Worm (Caenorhabditis elegans): ENCODE results near the gene oac-5.

oac-5 gene

DNA sequence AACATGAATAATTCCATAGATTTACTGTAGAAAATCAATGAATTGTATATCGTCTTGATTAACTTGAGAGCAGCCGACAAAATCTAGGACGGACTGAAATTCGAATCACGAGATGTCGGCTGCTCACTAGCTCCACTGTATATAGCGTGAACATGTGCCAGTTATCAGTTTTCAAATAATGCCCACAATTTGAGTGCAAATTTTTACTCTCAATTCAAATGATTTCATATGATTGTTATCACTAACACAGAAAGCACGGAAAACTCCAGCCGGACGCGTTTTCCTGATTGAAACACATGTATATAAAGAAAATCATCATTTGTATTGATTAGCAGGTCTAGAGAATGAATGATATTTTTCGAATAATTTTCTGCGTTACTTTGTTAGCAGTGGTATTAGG lies at the start of gene oac-5:
oac-5 (plus strand) TSS at position 301 of the 400 bp plus-strand sequence.
- no peak for TF ChIP-seq cog-1 (tag; optimal IDR thresholded peaks at IDR 0.05)
- no peak for TF ChIP-seq ztf-29 (GFP tag; IDR thresholded peaks at IDR 0.05)
- no peak for TF ChIP-seq flt-1 (GFP tag; IDR thresholded peaks at IDR 0.05)
- TF ChIP-seq T22C8.4 (GFP tag; IDR thresholded peaks at IDR 0.05) = no peak

DNA sequence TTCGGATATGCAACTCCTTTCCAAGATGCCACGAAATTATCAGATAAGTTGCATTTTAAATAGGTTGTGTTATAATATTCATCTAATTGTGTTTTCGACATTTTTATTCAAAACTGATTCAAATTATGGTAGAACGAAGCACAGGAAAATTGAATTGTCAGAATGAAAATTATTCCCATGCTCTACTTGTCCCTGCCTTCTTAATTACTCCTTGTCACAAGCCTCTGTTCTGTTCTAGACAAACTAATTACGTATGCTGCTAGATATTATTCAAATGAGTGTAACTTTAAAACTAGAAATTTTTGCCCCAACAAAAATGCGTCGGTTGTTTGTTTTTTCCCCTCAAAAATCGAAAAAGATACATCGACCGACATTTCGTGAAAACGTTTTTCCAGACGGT lies 48.4 kb upstream of the oac-5 start, which contains the start of gene srh-104:
srh-104 (minus strand) TSS at position 101 of the 400 bp plus-strand sequence.
- TF ChIP-seq flt-1 (GFP tag; IDR thresholded peaks at IDR 0.05) = no peak
- no peak for TF ChIP-seq tab-1 (GFP tag; IDR thresholded peaks at IDR 0.05)
- TF ChIP-seq ztf-23 (GFP tag; IDR thresholded peaks at IDR 0.05) = no peak
- no peak for TF ChIP-seq med-1 (GFP tag; optimal IDR thresholded peaks at IDR 0.05; ENCODE audit: insufficient read depth)
- no peak for TF ChIP-seq klf-2 (GFP tag; conservative IDR thresholded peaks at IDR 0.05)
- no peak for TF ChIP-seq T22C8.4 (GFP tag; IDR thresholded peaks at IDR 0.05)
- no peak for TF ChIP-seq ref-1 (GFP tag; conservative IDR thresholded peaks at IDR 0.05)
- TF ChIP-seq cog-1 (tag; optimal IDR thresholded peaks at IDR 0.05) = no peak

DNA sequence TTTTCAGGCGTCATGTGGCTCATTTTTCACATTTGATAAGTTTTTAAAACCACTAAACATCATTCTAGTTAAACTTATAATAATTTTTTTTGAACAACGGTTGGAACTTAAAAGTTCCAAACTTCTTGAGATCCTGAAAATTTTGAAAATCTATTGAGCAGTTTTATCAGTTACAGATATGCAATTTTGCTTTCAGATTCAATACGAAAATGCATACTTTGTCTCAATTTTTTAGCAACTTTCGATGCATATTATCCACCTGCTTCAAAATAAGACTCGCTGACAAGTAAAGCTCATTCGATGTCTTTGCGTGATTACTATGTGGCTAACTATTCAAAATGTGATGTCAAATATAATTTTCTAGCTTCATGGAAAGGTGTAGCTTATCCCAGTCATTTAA lies 45.9 kb upstream of the oac-5 start, which contains the start of gene srh-95:
srh-95 (plus strand) TSS at position 301 of the 400 bp plus-strand sequence.
- TF ChIP-seq tab-1 (GFP tag; IDR thresholded peaks at IDR 0.05) (no peak), klf-2 (GFP tag; conservative IDR thresholded peaks at IDR 0.05) (no peak), T22C8.4 (GFP tag; IDR thresholded peaks at IDR 0.05) (no peak), ztf-23 (GFP tag; IDR thresholded peaks at IDR 0.05) (no peak), ztf-29 (GFP tag; IDR thresholded peaks at IDR 0.05) (no peak), flt-1 (GFP tag; IDR thresholded peaks at IDR 0.05) (no peak), ref-1 (GFP tag; conservative IDR thresholded peaks at IDR 0.05) (no peak), med-1 (GFP tag; optimal IDR thresholded peaks at IDR 0.05; ENCODE audit: insufficient read depth) (no peak), cog-1 (tag; optimal IDR thresholded peaks at IDR 0.05) (no peak)

DNA sequence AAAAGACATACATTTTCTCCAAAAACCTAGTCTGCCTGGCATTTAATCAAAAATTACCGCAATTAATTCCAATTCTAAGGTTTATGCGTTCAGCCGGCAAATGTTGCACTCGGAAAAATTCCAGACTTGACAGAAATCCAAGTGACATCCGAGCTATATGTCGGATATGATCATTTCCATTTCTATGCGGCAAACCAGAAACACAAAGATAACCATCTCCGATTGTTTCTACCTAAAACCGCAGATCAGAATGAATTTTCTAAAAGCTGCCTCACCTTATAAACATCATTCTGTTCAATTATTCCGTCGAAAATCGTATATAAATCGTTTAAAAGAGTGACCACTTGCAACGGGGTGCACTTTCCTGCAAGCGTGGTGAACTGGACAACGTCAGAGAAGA lies 43.4 kb upstream of the oac-5 start:
- TF ChIP-seq ztf-29 (GFP tag; IDR thresholded peaks at IDR 0.05) = no peak
- no peak for TF ChIP-seq flt-1 (GFP tag; IDR thresholded peaks at IDR 0.05)
- TF ChIP-seq T22C8.4 (GFP tag; IDR thresholded peaks at IDR 0.05) = no peak
- TF ChIP-seq med-1 (GFP tag; optimal IDR thresholded peaks at IDR 0.05; ENCODE audit: insufficient read depth) = no peak
- TF ChIP-seq tab-1 (GFP tag; IDR thresholded peaks at IDR 0.05) = no peak
- TF ChIP-seq klf-2 (GFP tag; conservative IDR thresholded peaks at IDR 0.05) = no peak
- no peak for TF ChIP-seq ref-1 (GFP tag; conservative IDR thresholded peaks at IDR 0.05)

DNA sequence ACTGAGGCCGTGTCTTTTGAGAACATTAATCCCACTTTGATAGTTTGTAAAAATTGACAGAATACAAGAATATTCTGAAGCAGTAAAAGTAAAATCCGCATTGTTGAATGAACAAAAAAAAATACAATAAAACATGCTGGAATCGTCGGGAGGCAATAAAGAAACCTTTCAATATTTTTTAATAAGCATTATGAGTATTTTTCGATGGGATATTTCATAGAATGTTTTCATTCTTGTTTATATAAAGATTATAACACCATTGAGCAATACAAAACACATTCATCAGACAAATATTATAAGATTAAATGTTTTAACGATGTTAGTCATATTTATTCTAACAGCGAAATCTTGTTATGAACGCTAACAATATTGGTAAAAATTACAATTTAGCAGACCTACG lies 38.8 kb upstream of the oac-5 start, which contains the start of gene gcy-20:
gcy-20 (minus strand) TSS at position 101 of the 400 bp plus-strand sequence.
- no peak for TF ChIP-seq cog-1 (tag; optimal IDR thresholded peaks at IDR 0.05)
- TF ChIP-seq T22C8.4 (GFP tag; IDR thresholded peaks at IDR 0.05) = no peak
- no peak for TF ChIP-seq ref-1 (GFP tag; conservative IDR thresholded peaks at IDR 0.05)
- TF ChIP-seq ztf-29 (GFP tag; IDR thresholded peaks at IDR 0.05) = no peak
- TF ChIP-seq flt-1 (GFP tag; IDR thresholded peaks at IDR 0.05) = no peak
- no peak for TF ChIP-seq med-1 (GFP tag; optimal IDR thresholded peaks at IDR 0.05; ENCODE audit: insufficient read depth)
- no peak for TF ChIP-seq tab-1 (GFP tag; IDR thresholded peaks at IDR 0.05)
- TF ChIP-seq ztf-23 (GFP tag; IDR thresholded peaks at IDR 0.05) = no peak
- no peak for TF ChIP-seq klf-2 (GFP tag; conservative IDR thresholded peaks at IDR 0.05)

DNA sequence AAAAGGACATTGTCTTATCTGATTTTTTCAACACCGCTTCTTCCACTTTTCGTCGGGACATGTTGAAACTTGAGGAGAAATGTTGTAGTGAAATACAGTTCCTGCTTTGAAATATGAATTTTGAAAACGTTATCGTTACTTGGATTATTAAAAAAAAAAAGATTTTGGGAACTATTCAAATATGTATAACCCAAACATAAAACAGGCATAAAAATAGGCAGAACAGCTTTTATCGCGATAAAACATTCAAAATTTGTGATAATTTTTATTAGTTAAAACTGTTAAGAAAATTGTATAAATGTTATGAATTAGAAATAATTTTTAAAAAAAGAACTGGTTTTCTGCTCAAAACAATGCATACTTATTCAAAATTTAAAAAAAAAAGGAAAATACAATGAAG lies 36.1 kb upstream of the oac-5 start, which contains the start of gene bgnt-1.3:
bgnt-1.3 (minus strand) TSS at position 101 of the 400 bp plus-strand sequence.
- TF ChIP-seq ztf-29 (GFP tag; IDR thresholded peaks at IDR 0.05) (no peak), tab-1 (GFP tag; IDR thresholded peaks at IDR 0.05) (no peak), med-1 (GFP tag; optimal IDR thresholded peaks at IDR 0.05; ENCODE audit: insufficient read depth) (no peak), ref-1 (GFP tag; conservative IDR thresholded peaks at IDR 0.05) (no peak), flt-1 (GFP tag; IDR thresholded peaks at IDR 0.05) (no peak), T22C8.4 (GFP tag; IDR thresholded peaks at IDR 0.05) (no peak), ztf-23 (GFP tag; IDR thresholded peaks at IDR 0.05) (no peak), cog-1 (tag; optimal IDR thresholded peaks at IDR 0.05) (no peak), klf-2 (GFP tag; conservative IDR thresholded peaks at IDR 0.05) (no peak)

DNA sequence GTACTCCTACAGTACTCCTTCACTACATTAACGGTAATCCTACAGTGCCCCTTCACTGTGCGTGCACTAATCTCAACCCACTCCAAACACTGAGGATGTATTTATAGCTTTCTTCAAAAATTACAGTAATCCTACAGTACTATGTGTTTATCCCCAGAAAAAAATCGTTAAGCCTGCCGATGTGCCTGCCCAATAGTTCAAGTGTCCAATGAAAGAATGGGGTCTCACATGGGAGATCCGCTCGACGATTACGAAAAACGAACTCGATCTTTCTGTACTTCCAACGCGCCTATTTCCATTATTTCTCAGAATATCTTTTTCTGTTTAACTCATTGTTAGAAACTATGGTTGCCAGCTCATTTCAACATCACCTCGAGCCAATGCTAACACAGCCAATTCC lies 34.4 kb upstream of the oac-5 start, which contains the start of gene nhr-218:
nhr-218 (plus strand) TSS at position 301 of the 400 bp plus-strand sequence.
- TF ChIP-seq tab-1 (GFP tag; IDR thresholded peaks at IDR 0.05) = no peak

DNA sequence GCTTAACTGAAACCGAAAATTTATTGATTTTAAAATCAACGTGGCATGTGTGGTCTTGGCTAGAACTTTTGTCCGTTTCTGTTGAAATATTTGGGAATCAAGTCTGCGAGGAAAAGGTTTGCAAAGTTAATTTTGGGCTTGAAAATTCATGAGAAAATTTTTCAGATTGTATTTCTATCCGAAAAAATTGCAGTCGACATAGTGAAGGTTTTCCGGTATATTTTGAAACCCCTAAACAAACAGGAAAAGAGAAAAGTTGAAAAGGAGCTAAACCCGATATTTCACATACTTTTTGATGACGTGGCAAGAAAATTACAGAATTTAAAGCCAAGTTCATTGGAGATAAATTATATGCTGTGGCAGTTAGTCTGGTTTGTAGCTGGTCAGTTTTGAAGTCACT lies 32.8 kb upstream of the oac-5 start, which contains the start of gene nhr-127:
nhr-127 (plus strand) TSS at position 301 of the 400 bp plus-strand sequence.
- TF ChIP-seq T22C8.4 (GFP tag; IDR thresholded peaks at IDR 0.05) (no peak), ztf-29 (GFP tag; IDR thresholded peaks at IDR 0.05) (no peak), klf-2 (GFP tag; conservative IDR thresholded peaks at IDR 0.05) (no peak), ztf-23 (GFP tag; IDR thresholded peaks at IDR 0.05) (no peak), cog-1 (tag; optimal IDR thresholded peaks at IDR 0.05) (no peak), flt-1 (GFP tag; IDR thresholded peaks at IDR 0.05) (no peak), med-1 (GFP tag; optimal IDR thresholded peaks at IDR 0.05; ENCODE audit: insufficient read depth) (no peak), ref-1 (GFP tag; conservative IDR thresholded peaks at IDR 0.05) (no peak), tab-1 (GFP tag; IDR thresholded peaks at IDR 0.05) (no peak)

DNA sequence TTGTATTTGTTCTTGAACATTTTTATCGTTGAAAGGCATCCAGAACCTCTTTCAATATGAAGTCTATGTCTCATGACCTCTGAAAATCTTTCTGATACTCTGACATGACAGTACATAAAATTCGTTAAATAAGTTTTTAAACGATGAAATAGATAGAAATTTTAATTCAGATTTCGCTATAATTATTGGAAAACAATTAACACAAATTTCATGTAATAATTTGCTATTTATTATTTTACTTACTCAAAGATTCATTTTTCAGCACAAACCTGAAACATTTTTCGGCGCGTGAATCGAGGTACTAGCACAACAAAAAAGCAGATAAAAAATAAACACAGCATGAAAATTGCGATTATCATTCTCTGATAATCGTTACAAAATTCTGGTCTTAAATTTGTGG lies 26.0 kb upstream of the oac-5 start, which contains the start of gene T13F3.4:
T13F3.4 (minus strand) TSS at position 101 of the 400 bp plus-strand sequence.
- TF ChIP-seq klf-2 (GFP tag; conservative IDR thresholded peaks at IDR 0.05) (no peak), ztf-23 (GFP tag; IDR thresholded peaks at IDR 0.05) (no peak), tab-1 (GFP tag; IDR thresholded peaks at IDR 0.05) (no peak), cog-1 (tag; optimal IDR thresholded peaks at IDR 0.05) (no peak), flt-1 (GFP tag; IDR thresholded peaks at IDR 0.05) (no peak), ref-1 (GFP tag; conservative IDR thresholded peaks at IDR 0.05) (no peak), ztf-29 (GFP tag; IDR thresholded peaks at IDR 0.05) (no peak), T22C8.4 (GFP tag; IDR thresholded peaks at IDR 0.05) (no peak), med-1 (GFP tag; optimal IDR thresholded peaks at IDR 0.05; ENCODE audit: insufficient read depth) (no peak)

DNA sequence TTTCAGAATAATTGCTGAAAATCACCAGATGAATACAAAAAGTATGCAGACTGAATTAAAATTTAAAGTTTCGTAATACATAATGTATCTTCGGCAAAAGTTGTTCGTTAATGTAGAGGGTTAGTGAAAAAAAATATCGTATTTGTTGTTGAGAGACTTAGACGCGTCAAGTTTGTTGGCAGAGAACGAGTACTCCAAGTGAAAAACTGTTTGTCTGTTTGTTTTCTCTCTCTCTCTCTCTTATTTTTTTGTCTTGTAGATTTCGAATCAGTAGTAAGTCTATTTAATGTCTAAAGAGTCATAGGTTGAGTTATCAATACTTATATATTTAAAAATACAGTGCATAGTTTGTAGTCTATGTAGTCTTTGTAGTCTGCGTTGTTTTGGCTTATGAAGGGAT lies 23.0 kb upstream of the oac-5 start, which contains the start of the genes fbxa-2 and T13F3.8:
fbxa-2 (minus strand) TSS at position 101 of the 400 bp plus-strand sequence.
T13F3.8 (plus strand) TSS at position 245 of the 400 bp plus-strand sequence.
- no peak for TF ChIP-seq ztf-23 (GFP tag; IDR thresholded peaks at IDR 0.05)
